Worm (Caenorhabditis elegans) whole organism, late embryonic: ENCODE measurements around the gene srh-5.

Experiments
- C38D4.7 ChIP-seq: fragments of 200-800 bp; sonication (Bioruptor generic); optimal IDR thresholded peaks from 2 replicates; lab custom pipeline; 2018; ENCODE audit warnings: mild to moderate bottlenecking, missing genetic modification characterization, moderate library complexity, missing compliant biosample characterization
- F13H6.1 ChIP-seq: sonication (generic microtip); optimal IDR thresholded peaks from 2 replicates; lab custom pipeline; 2016; ENCODE audit warnings: missing genetic modification characterization, missing compliant biosample characterization
- T23F11.4 ChIP-seq: fragments of 200-800 bp; sonication (Bioruptor generic); optimal IDR thresholded peaks from 2 replicates; lab custom pipeline; 2018; ENCODE audit warnings: mild to moderate bottlenecking, missing genetic modification characterization, missing compliant biosample characterization
- Y22D7AL.16 ChIP-seq: sonication (generic microtip); optimal IDR thresholded peaks from 2 replicates; lab custom pipeline; 2016; ENCODE audit warnings: missing genetic modification characterization, missing compliant biosample characterization
- ama-1 ChIP-seq: fragments of 150-350 bp; optimal IDR thresholded peaks from 2 replicates; lab custom pipeline; 2014
- ceh-14 ChIP-seq: sonication (generic microtip); optimal IDR thresholded peaks from 2 replicates; lab custom pipeline; 2016; ENCODE audit warnings: missing genotype, missing genetic modification characterization, missing compliant biosample characterization
- ceh-2 ChIP-seq: sonication (generic microtip); optimal IDR thresholded peaks from 2 replicates; lab custom pipeline; 2016; ENCODE audit warnings: missing genotype, missing genetic modification characterization, missing compliant biosample characterization
- ceh-22 ChIP-seq: sonication (generic microtip); optimal IDR thresholded peaks from 2 replicates; lab custom pipeline; 2017; ENCODE audit warnings: missing biosample characterization, missing genetic modification characterization
- ceh-24 ChIP-seq: sonication (generic microtip); optimal IDR thresholded peaks from 2 replicates; lab custom pipeline; 2016; ENCODE audit warnings: mild to moderate bottlenecking, missing genetic modification characterization, missing compliant biosample characterization
- ceh-30 ChIP-seq: fragments of 150-350 bp; optimal IDR thresholded peaks from 2 replicates; lab custom pipeline; 2014; ENCODE audit warnings: missing biosample characterization, missing genetic modification characterization
- ceh-31 ChIP-seq: sonication (generic microtip); optimal IDR thresholded peaks from 2 replicates; lab custom pipeline; 2016; ENCODE audit warnings: missing genetic modification characterization, missing compliant biosample characterization
- ceh-45 ChIP-seq: fragments of 200-800 bp; sonication (Bioruptor generic); IDR thresholded peaks from 2 replicates; pipeline ENCODE4 v1.3.6; 2022; ENCODE audit warnings: missing genetic modification reagents, missing genetic modification characterization, missing compliant biosample characterization
- ceh-48 ChIP-seq: sonication (generic microtip); optimal IDR thresholded peaks from 2 replicates; lab custom pipeline; 2016; ENCODE audit warnings: missing genetic modification characterization, inconsistent platforms, missing compliant biosample characterization
- ceh-9 ChIP-seq: sonication (generic microtip); optimal IDR thresholded peaks from 2 replicates; lab custom pipeline; 2016; ENCODE audit warnings: mild to moderate bottlenecking, missing genetic modification characterization, inconsistent platforms, missing compliant biosample characterization
- dmd-4 ChIP-seq: sonication (generic microtip); optimal IDR thresholded peaks from 2 replicates; lab custom pipeline; 2016; ENCODE audit warnings: borderline replicate concordance, missing genetic modification characterization, missing compliant biosample characterization
- elt-2 ChIP-seq: sonication (generic microtip); optimal IDR thresholded peaks from 2 replicates; lab custom pipeline; 2016; ENCODE audit warnings: missing genetic modification reagents, missing genetic modification characterization, missing compliant biosample characterization
- eyg-1 ChIP-seq: sonication (generic microtip); optimal IDR thresholded peaks from 2 replicates; lab custom pipeline; 2016; ENCODE audit warnings: missing genotype, missing genetic modification characterization, missing compliant biosample characterization
- fkh-6 ChIP-seq: sonication (generic microtip); optimal IDR thresholded peaks from 2 replicates; lab custom pipeline; 2016; ENCODE audit warnings: missing genetic modification characterization, missing compliant biosample characterization
- gmeb-2 ChIP-seq: sonication (generic microtip); optimal IDR thresholded peaks from 2 replicates; lab custom pipeline; 2016; ENCODE audit warnings: missing genetic modification characterization, inconsistent platforms, missing compliant biosample characterization
- hlh-15 ChIP-seq: sonication (generic microtip); optimal IDR thresholded peaks from 2 replicates; lab custom pipeline; 2016; ENCODE audit warnings: missing genetic modification characterization, missing compliant biosample characterization
- hlh-30 ChIP-seq: sonication (generic microtip); optimal IDR thresholded peaks from 2 replicates; lab custom pipeline; 2017; ENCODE audit warnings: antibody characterized with exemption, missing genetic modification characterization, missing compliant biosample characterization; ENCODE audit not compliant: insufficient read depth
- hlh-6 ChIP-seq: sonication (generic microtip); optimal IDR thresholded peaks from 2 replicates; lab custom pipeline; 2016; ENCODE audit warnings: missing genotype, missing genetic modification characterization, missing compliant biosample characterization
- lim-6 ChIP-seq: sonication (generic microtip); optimal IDR thresholded peaks from 2 replicates; lab custom pipeline; 2016; ENCODE audit warnings: missing genetic modification characterization, missing compliant biosample characterization
- mec-3 ChIP-seq: sonication (generic microtip); optimal IDR thresholded peaks from 2 replicates; lab custom pipeline; 2016; ENCODE audit warnings: borderline replicate concordance, missing genetic modification characterization, missing compliant biosample characterization
- odd-2 ChIP-seq: sonication (generic microtip); optimal IDR thresholded peaks from 2 replicates; lab custom pipeline; 2017; ENCODE audit warnings: antibody characterized with exemption, mild to moderate bottlenecking, missing genetic modification characterization, missing compliant biosample characterization
- pag-3 ChIP-seq: sonication (generic microtip); optimal IDR thresholded peaks from 2 replicates; lab custom pipeline; 2016; ENCODE audit warnings: missing compliant biosample characterization, missing genetic modification characterization, borderline replicate concordance
- pax-1 ChIP-seq: fragments of 150-350 bp; optimal IDR thresholded peaks from 2 replicates; lab custom pipeline; 2014; ENCODE audit warnings: missing biosample characterization, missing genetic modification characterization
- pha-4 ChIP-seq: fragments of 150-350 bp; optimal IDR thresholded peaks from 2 replicates; lab custom pipeline; 2018; ENCODE audit warnings: missing biosample characterization, missing genetic modification reagents, missing genetic modification characterization
- pros-1 ChIP-seq: fragments of 150-350 bp; optimal IDR thresholded peaks from 2 replicates; lab custom pipeline; 2014; ENCODE audit warnings: missing biosample characterization, missing genetic modification reagents, missing genetic modification characterization
- ttx-3 ChIP-seq: sonication (generic microtip); optimal IDR thresholded peaks from 2 replicates; lab custom pipeline; 2016; ENCODE audit warnings: missing genetic modification reagents, missing genetic modification characterization, missing compliant biosample characterization
- unc-3 ChIP-seq, 2 experiments: fragments of 200-800 bp in 1 of 2; sonication (Bioruptor generic) in 1 of 2; sonication (generic microtip) in 1 of 2; conservative IDR thresholded peaks in 1 of 2; optimal IDR thresholded peaks in 1 of 2; 2 replicates each; pipeline versions ENCODE4 v1.3.6 to Lab custom; 2016 to 2022; ENCODE audit warnings: missing compliant biosample characterization in 2 of 2, missing genetic modification characterization in 2 of 2, missing genetic modification reagents in 1 of 2
- unc-42 ChIP-seq: sonication (generic microtip); optimal IDR thresholded peaks from 2 replicates; lab custom pipeline; 2016; ENCODE audit warnings: missing genotype, missing genetic modification characterization, missing compliant biosample characterization
- unc-86 ChIP-seq: sonication (generic microtip); optimal IDR thresholded peaks from 2 replicates; lab custom pipeline; 2016; ENCODE audit warnings: missing genetic modification characterization, missing compliant biosample characterization

srh-5 gene

DNA sequence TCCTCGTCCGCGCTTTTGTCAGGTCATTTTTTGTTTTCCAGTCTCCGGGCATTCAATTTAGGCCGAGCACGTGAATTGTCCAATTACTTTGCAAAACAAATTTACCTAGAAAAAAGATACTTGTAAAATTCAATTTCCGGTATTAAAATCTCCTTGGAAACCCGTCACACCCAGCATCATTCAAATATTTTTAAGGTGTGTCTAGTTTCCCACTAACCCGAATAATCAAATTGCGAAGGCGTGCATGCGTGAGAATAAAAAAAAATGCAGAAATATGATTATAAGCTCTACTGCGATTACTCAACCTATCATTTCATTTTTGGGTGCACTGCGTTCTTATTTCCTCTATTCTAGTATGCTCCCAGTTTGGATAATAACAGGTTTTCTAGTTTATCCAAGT is 30.6 kb upstream of the srh-5 start, which contains the start of gene irld-11:
TSS of gene irld-11 (plus strand) at position 301 of the 400 bp plus-strand sequence.
- TF ChIP-seq eyg-1 (tag; lab: Kevin White, UChicago) (no peak), unc-42 (tag; lab: Kevin White, UChicago) (peak; percentile 17), ceh-22 (tag; lab: Kevin White, UChicago) (no peak), ceh-14 (no peak)

DNA sequence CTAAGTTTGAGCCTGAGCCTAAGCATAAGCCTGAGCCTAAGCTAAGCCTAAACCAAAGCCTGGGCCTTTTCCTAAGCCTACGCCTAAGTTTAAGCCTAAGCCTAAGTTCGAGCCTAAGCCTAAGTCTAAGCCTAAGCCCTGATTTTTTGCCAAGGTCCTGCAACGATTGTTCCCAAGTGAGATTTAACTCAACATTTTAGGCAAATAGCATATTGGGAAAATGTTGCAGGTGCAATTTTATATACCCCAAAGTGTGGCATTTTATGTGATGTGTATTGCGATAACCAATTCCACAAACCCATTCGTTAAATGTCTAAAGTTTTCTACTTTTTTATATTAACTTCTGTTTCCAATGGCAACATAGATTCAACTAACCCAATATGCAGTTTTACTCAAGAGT is 23.2 kb upstream of the srh-5 start, which contains the start of gene irld-40:
TSS of gene irld-40 (plus strand) at position 301 of the 400 bp plus-strand sequence.
- TF ChIP-seq ceh-31 (tag; lab: Kevin White, UChicago) (no peak), ceh-2 (tag; lab: Kevin White, UChicago) (no peak), ama-1 (lab: Kevin White, UChicago) (no peak), unc-42 (tag; lab: Kevin White, UChicago) (no peak), lim-6 (tag; lab: Kevin White, UChicago) (no peak), hlh-30 (tag; lab: Kevin White, UChicago) (no peak), eyg-1 (tag; lab: Kevin White, UChicago) (no peak)

DNA sequence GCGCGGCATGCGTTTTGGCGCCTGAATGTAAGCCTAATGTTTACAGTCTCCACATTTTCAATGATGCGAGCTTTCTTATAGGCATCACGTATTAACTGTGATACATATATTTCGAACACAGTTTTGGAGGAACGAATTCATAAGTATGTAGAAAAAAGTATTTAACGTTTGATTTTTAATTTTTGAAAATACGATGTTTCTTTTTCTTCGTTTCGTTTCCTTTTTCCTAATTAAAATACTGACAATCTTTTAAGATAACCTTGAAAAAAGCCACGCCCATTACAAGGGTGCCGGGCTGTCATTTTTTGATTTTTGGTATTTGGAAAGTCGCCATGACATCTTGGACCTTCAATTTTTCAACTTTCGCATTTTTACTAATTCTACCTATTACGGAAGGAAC is 20.5 kb upstream of the srh-5 start, which contains the start of gene K04F1.9:
TSS of gene K04F1.9 (plus strand) at position 301 of the 400 bp plus-strand sequence.
- TF ChIP-seq unc-86, result no peak
- TF ChIP-seq ceh-48, result no peak
- no peak for TF ChIP-seq elt-2 (tag; lab: Kevin White, UChicago)
- TF ChIP-seq hlh-15 (tag; lab: Kevin White, UChicago), result no peak
- no peak for TF ChIP-seq pax-1 (tag; lab: Kevin White, UChicago)
- TF ChIP-seq pros-1 (tag; lab: Kevin White, UChicago), result no peak
- TF ChIP-seq unc-42 (tag; lab: Kevin White, UChicago), result no peak
- no peak for TF ChIP-seq hlh-6 (tag; lab: Kevin White, UChicago)
- TF ChIP-seq T23F11.4, result no peak
- TF ChIP-seq ceh-24 (tag; lab: Kevin White, UChicago), result no peak
- no peak for TF ChIP-seq gmeb-2 (tag; lab: Kevin White, UChicago)
- no peak for TF ChIP-seq ttx-3 (tag; lab: Kevin White, UChicago)
- TF ChIP-seq ceh-30 (tag; lab: Kevin White, UChicago), result no peak

DNA sequence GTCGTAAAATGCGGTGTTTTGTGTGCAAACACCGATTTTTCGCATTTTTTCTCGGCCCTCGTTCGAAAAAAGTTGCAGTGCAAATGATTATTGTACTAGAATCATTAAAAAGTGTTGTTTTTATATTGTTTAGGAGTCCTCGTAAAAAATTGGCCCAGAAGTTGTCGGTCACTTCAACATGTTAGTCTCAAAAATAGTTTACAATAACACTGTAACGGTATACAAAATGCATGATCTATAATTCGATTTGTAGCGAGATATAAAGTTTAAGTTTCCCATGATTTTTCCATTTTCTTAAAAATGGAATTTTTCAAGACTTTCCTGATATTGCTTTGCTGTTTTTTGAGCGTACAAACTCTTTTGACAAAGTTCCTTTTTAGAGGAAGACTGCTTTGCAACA is 18.5 kb upstream of the srh-5 start, which contains the start of gene K04F1.8:
TSS of gene K04F1.8 (plus strand) at position 301 of the 400 bp plus-strand sequence.
- TF ChIP-seq pag-3 (tag; lab: Kevin White, UChicago), result no peak
- no peak for TF ChIP-seq ceh-9 (tag; lab: Kevin White, UChicago)
- no peak for TF ChIP-seq fkh-6 (tag; lab: Kevin White, UChicago)
- no peak for TF ChIP-seq ceh-45 (GFP tag; lab: Robert Waterston, UW)
- TF ChIP-seq ceh-48, result no peak

DNA sequence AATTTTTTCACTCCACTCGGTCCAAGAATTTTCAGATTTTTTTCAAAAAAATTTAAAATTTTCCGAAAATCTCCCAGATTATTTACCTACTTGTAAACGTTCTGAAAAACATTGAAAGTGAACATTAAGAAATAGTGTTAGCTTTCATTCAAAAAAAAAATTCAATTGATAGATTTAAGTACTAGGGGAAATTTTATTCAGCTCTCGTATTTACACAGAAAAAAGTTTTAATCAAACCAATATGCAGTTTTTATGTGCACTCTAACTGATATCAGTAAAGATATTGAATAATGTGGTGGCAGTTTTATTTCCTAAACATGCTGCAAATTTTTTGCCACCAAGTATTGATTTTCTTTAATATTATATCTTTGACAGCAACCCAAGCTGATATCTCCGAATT is 17.2 kb upstream of the srh-5 start, which contains the start of gene irld-42:
TSS of gene irld-42 (plus strand) at position 301 of the 400 bp plus-strand sequence.
- TF ChIP-seq dmd-4 (tag; lab: Kevin White, UChicago) (no peak), mec-3 (no peak), T23F11.4 (no peak), odd-2 (tag; lab: Kevin White, UChicago) (no peak), C38D4.7 (no peak), Y22D7AL.16 (no peak), ceh-2 (tag; lab: Kevin White, UChicago) (no peak), ceh-30 (tag; lab: Kevin White, UChicago) (no peak), F13H6.1 (no peak), ceh-45 (GFP tag; lab: Robert Waterston, UW) (no peak), pha-4 (tag; lab: Kevin White, UChicago) (no peak)
- TF ChIP-seq, all 69 proteins: peak for 0

DNA sequence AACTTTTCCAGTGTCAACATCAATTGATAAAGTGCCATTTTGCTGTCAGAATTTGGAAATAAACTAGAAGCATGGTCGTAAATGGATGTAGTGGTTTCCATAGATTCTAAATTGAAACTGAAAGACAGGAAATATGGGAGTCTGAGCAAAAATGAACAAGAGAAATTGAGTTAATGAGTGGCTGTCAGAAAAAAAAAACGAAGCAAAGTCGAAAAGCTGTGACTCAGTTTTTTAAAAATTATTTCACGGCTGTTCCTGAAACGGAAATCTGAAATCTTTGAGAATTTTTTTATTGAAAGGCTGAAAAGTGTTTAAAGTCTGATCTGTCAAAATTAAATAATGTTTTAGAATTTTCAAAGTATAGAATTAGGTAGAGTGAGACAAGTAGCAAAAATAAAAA is 7.2 kb upstream of the srh-5 start, which contains the start of gene srw-98:
TSS of gene srw-98 (minus strand) at position 101 of the 400 bp plus-strand sequence.
- TF ChIP-seq ceh-30 (tag; lab: Kevin White, UChicago) (no peak), unc-3 (GFP tag; conservative IDR thresholded peaks at IDR 0.05; lab: Robert Waterston, UW) (no peak), unc-3 (tag; optimal IDR thresholded peaks at IDR 0.05; lab: Kevin White, UChicago) (no peak)
